Fruit fly (Drosophila melanogaster) Kc167 (cell line): ENCODE data around the gene obst-H.

ENCODE experiments used
- Myc ChIP-seq: fragments of >200 bp; optimal IDR thresholded peaks from 2 replicates; lab custom pipeline; 2017; ENCODE audit warnings: missing external identifiers
- Sin3A ChIP-seq: fragments of >200 bp; optimal IDR thresholded peaks from 2 replicates; lab custom pipeline; 2018; ENCODE audit warnings: missing external identifiers
- h ChIP-seq: fragments of >200 bp; optimal IDR thresholded peaks from 3 replicates; lab custom pipeline; 2018; ENCODE audit warnings: missing external identifiers
- insv ChIP-seq: fragments of >200 bp; optimal IDR thresholded peaks from 3 replicates; lab custom pipeline; 2018; ENCODE audit warnings: missing external identifiers
- psq ChIP-seq: fragments of >200 bp; optimal IDR thresholded peaks from 2 replicates; lab custom pipeline; 2017; ENCODE audit warnings: missing external identifiers
- ttk ChIP-seq: sonication (Bioruptor generic); optimal IDR thresholded peaks from 2 replicates; lab custom pipeline; 2017; ENCODE audit warnings: missing external identifiers

obst-H gene

dm6 chr3L:15511688-15512250 lies 17.3 kb downstream of the obst-H start:
- TF ChIP-seq insv (lab: Kevin White, UChicago) (no peak), psq (lab: Kevin White, UChicago) (no peak), Sin3A (lab: Kevin White, UChicago) (no peak), Myc (lab: Kevin White, UChicago) (no peak), ttk (lab: Kevin White, UChicago) (no peak), h (lab: Kevin White, UChicago) (no peak)

dm6 chr3L:15510787-15511186 lies 18.3 kb downstream of the obst-H start, which contains the start of gene MsrA:
Gene MsrA (plus strand): TSS chr3L:15511052.
- no peak for TF ChIP-seq Myc (lab: Kevin White, UChicago)
- no peak for TF ChIP-seq psq (lab: Kevin White, UChicago)
- no peak for TF ChIP-seq ttk (lab: Kevin White, UChicago)
- no peak for TF ChIP-seq insv (lab: Kevin White, UChicago)
- no peak for TF ChIP-seq Sin3A (lab: Kevin White, UChicago)
- TF ChIP-seq h (lab: Kevin White, UChicago), result no peak

dm6 chr3L:15509398-15509797 lies 19.6 kb downstream of the obst-H start, which contains the start of the genes gdl and gdl-ORF39:
Gene gdl (plus strand): TSS chr3L:15509445.
Gene gdl-ORF39 (plus strand): TSS chr3L:15509445.
- TF ChIP-seq psq (lab: Kevin White, UChicago), result no peak
- no peak for TF ChIP-seq Sin3A (lab: Kevin White, UChicago)
- no peak for TF ChIP-seq Myc (lab: Kevin White, UChicago)
- TF ChIP-seq ttk (lab: Kevin White, UChicago), result no peak
- TF ChIP-seq insv (lab: Kevin White, UChicago), result no peak
- TF ChIP-seq h (lab: Kevin White, UChicago), result no peak

- TF ChIP-seq Sin3A (lab: Kevin White, UChicago) (no peak), h (lab: Kevin White, UChicago) (no peak), insv (lab: Kevin White, UChicago) (no peak), Myc (lab: Kevin White, UChicago) (no peak), psq (lab: Kevin White, UChicago) (no peak), ttk (lab: Kevin White, UChicago) (no peak)
Observed at dm6 chr3L:15508750-15509149, 20.3 kb downstream of the obst-H start, which contains the start of gene Z600. Gene Z600 (plus strand): TSS chr3L:15509061.

- TF ChIP-seq psq (lab: Kevin White, UChicago), result no peak
- TF ChIP-seq Sin3A (lab: Kevin White, UChicago), result no peak
- TF ChIP-seq Myc (lab: Kevin White, UChicago), result no peak
- no peak for TF ChIP-seq ttk (lab: Kevin White, UChicago)
- no peak for TF ChIP-seq insv (lab: Kevin White, UChicago)
- no peak for TF ChIP-seq h (lab: Kevin White, UChicago)
Observed at dm6 chr3L:15508233-15508632, 20.8 kb downstream of the obst-H start, which contains the start of gene CG7841. Gene CG7841 (minus strand): TSS chr3L:15508252.

dm6 chr3L:15507148-15507896 lies 21.7 kb downstream of the obst-H start:
- TF ChIP-seq ttk (lab: Kevin White, UChicago), result no peak
- no peak for TF ChIP-seq Sin3A (lab: Kevin White, UChicago)
- no peak for TF ChIP-seq psq (lab: Kevin White, UChicago)

dm6 chr3L:15506174-15506926 lies 22.7 kb downstream of the obst-H start:
- no peak for TF ChIP-seq psq (lab: Kevin White, UChicago)
- no peak for TF ChIP-seq h (lab: Kevin White, UChicago)
- TF ChIP-seq Sin3A (lab: Kevin White, UChicago), result no peak
- TF ChIP-seq ttk (lab: Kevin White, UChicago), result no peak
- TF ChIP-seq insv (lab: Kevin White, UChicago), result no peak
- no peak for TF ChIP-seq Myc (lab: Kevin White, UChicago)

- TF ChIP-seq insv (lab: Kevin White, UChicago), result no peak
- TF ChIP-seq Myc (lab: Kevin White, UChicago), result no peak
- no peak for TF ChIP-seq Sin3A (lab: Kevin White, UChicago)
- TF ChIP-seq psq (lab: Kevin White, UChicago), result no peak
- TF ChIP-seq h (lab: Kevin White, UChicago), result no peak
- TF ChIP-seq ttk (lab: Kevin White, UChicago), result no peak
Observed at dm6 chr3L:15504687-15505086, 24.4 kb downstream of the obst-H start, which contains the start of gene CG7857. Gene CG7857 (minus strand): TSS chr3L:15504894.

- no peak for TF ChIP-seq psq (lab: Kevin White, UChicago)
- TF ChIP-seq insv (lab: Kevin White, UChicago), result no peak
Observed at dm6 chr3L:15502256-15502655, 26.8 kb downstream of the obst-H start.

- TF ChIP-seq h (lab: Kevin White, UChicago) (no peak), Sin3A (lab: Kevin White, UChicago) (no peak), insv (lab: Kevin White, UChicago) (no peak), ttk (lab: Kevin White, UChicago) (no peak), Myc (lab: Kevin White, UChicago) (no peak), psq (lab: Kevin White, UChicago) (no peak)
Observed at dm6 chr3L:15501646-15501972, 27.4 kb downstream of the obst-H start.
